Worm (Caenorhabditis elegans) whole organism, mixed stage, embryonic: ENCODE measurements around the gene col-161.
A peak's percentile ranks its signal among the peaks of the same experiment; 100 is the strongest.

ENCODE experiments used
- M03D4.4 ChIP-seq: sonication (generic microtip); optimal IDR thresholded peaks from 2 replicates; lab custom pipeline; 2017; ENCODE audit warnings: mild to moderate bottlenecking, missing genetic modification characterization, missing compliant biosample characterization
- blmp-1 ChIP-seq: fragments of 150-350 bp; optimal IDR thresholded peaks from 2 replicates; lab custom pipeline; 2014; ENCODE audit warnings: missing biosample characterization, missing genetic modification characterization
- ceh-39 ChIP-seq: fragments of 150-350 bp; optimal IDR thresholded peaks from 2 replicates; lab custom pipeline; 2014; ENCODE audit warnings: missing biosample characterization, missing genetic modification characterization
- ceh-43 ChIP-seq: fragments of 200-800 bp; sonication (Bioruptor generic); optimal IDR thresholded peaks from 2 replicates; lab custom pipeline; 2018; ENCODE audit warnings: mild to moderate bottlenecking, missing genetic modification characterization, moderate library complexity, missing compliant biosample characterization
- ceh-83 ChIP-seq: fragments of 200-800 bp; sonication (Bioruptor generic); optimal IDR thresholded peaks from 2 replicates; lab custom pipeline; 2018; ENCODE audit warnings: mild to moderate bottlenecking, missing genetic modification characterization, missing compliant biosample characterization
- drap-1 ChIP-seq: fragments of 200-800 bp; sonication (Bioruptor generic); optimal IDR thresholded peaks from 3 replicates; lab custom pipeline; 2018; ENCODE audit warnings: mild to moderate bottlenecking, missing genetic modification characterization, missing compliant biosample characterization
- elt-1 ChIP-seq: sonication (generic microtip); optimal IDR thresholded peaks from 2 replicates; lab custom pipeline; 2017; ENCODE audit warnings: missing genetic modification characterization, mild to moderate bottlenecking, missing compliant biosample characterization, antibody characterized with exemption, moderate library complexity, borderline replicate concordance; ENCODE audit not compliant: insufficient read depth
- elt-3 ChIP-seq: fragments of 150-350 bp; optimal IDR thresholded peaks from 2 replicates; lab custom pipeline; 2014; ENCODE audit warnings: missing biosample characterization, missing genetic modification characterization
- flh-1 ChIP-seq: fragments of 200-800 bp; sonication (Bioruptor generic); optimal IDR thresholded peaks from 2 replicates; lab custom pipeline; 2018; ENCODE audit warnings: mild to moderate bottlenecking, missing genetic modification characterization, moderate library complexity, missing compliant biosample characterization
- ham-2 ChIP-seq: fragments of 200-800 bp; sonication (Bioruptor generic); optimal IDR thresholded peaks from 2 replicates; lab custom pipeline; 2018; ENCODE audit warnings: mild to moderate bottlenecking, missing genetic modification characterization, missing compliant biosample characterization
- hlh-1 ChIP-seq: fragments of 150-350 bp; optimal IDR thresholded peaks from 2 replicates; lab custom pipeline; 2014; ENCODE audit warnings: missing biosample characterization, missing genetic modification reagents, missing genetic modification characterization
- lin-13 ChIP-seq: fragments of 150-350 bp; optimal IDR thresholded peaks from 2 replicates; lab custom pipeline; 2014; ENCODE audit warnings: missing biosample characterization, missing genetic modification characterization
- lin-32 ChIP-seq: fragments of 200-800 bp; sonication (Bioruptor generic); optimal IDR thresholded peaks from 2 replicates; lab custom pipeline; 2018; ENCODE audit warnings: mild to moderate bottlenecking, missing genetic modification characterization, missing compliant biosample characterization
- lsy-2 ChIP-seq: fragments of 150-350 bp; optimal IDR thresholded peaks from 2 replicates; lab custom pipeline; 2014; ENCODE audit warnings: missing biosample characterization, missing genetic modification characterization
- mab-5 ChIP-seq: fragments of 150-350 bp; optimal IDR thresholded peaks from 2 replicates; lab custom pipeline; 2014; ENCODE audit warnings: missing biosample characterization, missing genetic modification characterization
- mep-1 ChIP-seq: fragments of 150-350 bp; optimal IDR thresholded peaks from 2 replicates; lab custom pipeline; 2017; ENCODE audit warnings: missing biosample characterization, missing genetic modification reagents, missing genetic modification characterization, inconsistent platforms
- mls-2 ChIP-seq: sonication (generic microtip); optimal IDR thresholded peaks from 2 replicates; lab custom pipeline; 2016; ENCODE audit warnings: mild to moderate bottlenecking, missing genetic modification characterization, moderate library complexity, missing compliant biosample characterization
- nhr-2 ChIP-seq: fragments of 150-350 bp; optimal IDR thresholded peaks from 2 replicates; lab custom pipeline; 2014; ENCODE audit warnings: missing biosample characterization, missing genetic modification characterization
- nhr-237 ChIP-seq: fragments of 150-350 bp; optimal IDR thresholded peaks from 2 replicates; lab custom pipeline; 2014; ENCODE audit warnings: missing biosample characterization, missing genetic modification characterization
- nhr-28 ChIP-seq: fragments of 150-350 bp; optimal IDR thresholded peaks from 2 replicates; lab custom pipeline; 2014; ENCODE audit warnings: missing biosample characterization, missing genetic modification characterization
- nhr-76 ChIP-seq: sonication (generic microtip); optimal IDR thresholded peaks from 2 replicates; lab custom pipeline; 2017; ENCODE audit warnings: missing biosample characterization, missing genetic modification characterization
- pha-4 ChIP-seq: fragments of 150-350 bp; optimal IDR thresholded peaks from 2 replicates; lab custom pipeline; 2018; ENCODE audit warnings: missing biosample characterization, missing genetic modification reagents, missing genetic modification characterization
- snpc-4 ChIP-seq: fragments of 150-350 bp; optimal IDR thresholded peaks from 2 replicates; lab custom pipeline; 2014; ENCODE audit warnings: missing biosample characterization, missing genetic modification characterization
- sptf-1 ChIP-seq: sonication (generic microtip); optimal IDR thresholded peaks from 2 replicates; lab custom pipeline; 2017; ENCODE audit warnings: mild to moderate bottlenecking, missing genetic modification characterization, moderate library complexity, missing compliant biosample characterization
- tbx-8 ChIP-seq: fragments of 200-800 bp; sonication (Bioruptor generic); optimal IDR thresholded peaks from 2 replicates; lab custom pipeline; 2018; ENCODE audit warnings: mild to moderate bottlenecking, missing genetic modification characterization, moderate library complexity, missing compliant biosample characterization
- ztf-11 ChIP-seq: fragments of 150-350 bp; optimal IDR thresholded peaks from 2 replicates; lab custom pipeline; 2014; ENCODE audit warnings: missing biosample characterization, missing genetic modification characterization

Gene col-161

DNA sequence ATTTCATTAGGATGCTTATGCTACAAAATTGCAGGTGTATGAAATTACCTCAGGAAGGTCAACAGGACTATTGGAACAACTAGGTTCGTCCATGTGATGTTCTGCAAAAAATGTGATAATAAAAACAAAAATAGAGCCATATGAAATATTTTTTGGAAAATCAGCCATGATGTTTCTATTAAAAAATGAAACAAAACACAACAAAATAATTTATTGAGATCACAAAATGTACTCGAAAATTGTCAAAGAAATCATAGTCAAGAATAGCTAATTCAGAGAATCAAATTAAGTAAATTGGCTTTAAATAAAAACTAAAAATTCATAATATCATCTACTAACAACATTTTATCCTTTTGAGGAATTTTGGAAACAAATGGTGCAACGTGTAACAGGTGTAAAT lies 13.1 kb upstream of the col-161 start, which contains the start of gene nhr-129:
Gene nhr-129, minus strand, starts transcription at position 101 of the 400 bp plus-strand sequence.
- TF ChIP-seq elt-3 (tag; lab: Kevin White, UChicago) (no peak), blmp-1 (tag; lab: Kevin White, UChicago) (no peak), M03D4.4 (no peak)

DNA sequence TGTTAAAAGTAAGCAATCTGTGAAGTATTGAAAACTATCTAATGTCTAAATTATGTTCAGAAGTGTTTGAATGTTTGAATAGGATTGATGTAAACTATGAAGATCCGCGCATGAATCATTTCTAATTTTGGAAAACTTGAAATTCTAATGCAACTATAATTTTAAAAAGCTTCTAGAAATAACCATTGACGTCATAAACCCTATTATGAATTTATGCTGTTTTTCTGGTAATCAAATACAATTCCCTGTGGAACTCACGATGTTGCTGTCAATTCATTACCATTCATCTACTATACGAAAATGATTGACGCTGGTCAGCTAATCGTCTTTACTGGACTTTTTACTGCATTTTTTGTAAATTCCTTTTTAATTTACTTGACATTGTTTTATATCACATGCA lies 9.7 kb upstream of the col-161 start, which contains the start of gene str-37:
Gene str-37, plus strand, starts transcription at position 301 of the 400 bp plus-strand sequence.
- no peak for TF ChIP-seq snpc-4 (tag; lab: Kevin White, UChicago)
- no peak for TF ChIP-seq mep-1
- no peak for TF ChIP-seq mab-5
- TF ChIP-seq, all 35 proteins: peak for 0

DNA sequence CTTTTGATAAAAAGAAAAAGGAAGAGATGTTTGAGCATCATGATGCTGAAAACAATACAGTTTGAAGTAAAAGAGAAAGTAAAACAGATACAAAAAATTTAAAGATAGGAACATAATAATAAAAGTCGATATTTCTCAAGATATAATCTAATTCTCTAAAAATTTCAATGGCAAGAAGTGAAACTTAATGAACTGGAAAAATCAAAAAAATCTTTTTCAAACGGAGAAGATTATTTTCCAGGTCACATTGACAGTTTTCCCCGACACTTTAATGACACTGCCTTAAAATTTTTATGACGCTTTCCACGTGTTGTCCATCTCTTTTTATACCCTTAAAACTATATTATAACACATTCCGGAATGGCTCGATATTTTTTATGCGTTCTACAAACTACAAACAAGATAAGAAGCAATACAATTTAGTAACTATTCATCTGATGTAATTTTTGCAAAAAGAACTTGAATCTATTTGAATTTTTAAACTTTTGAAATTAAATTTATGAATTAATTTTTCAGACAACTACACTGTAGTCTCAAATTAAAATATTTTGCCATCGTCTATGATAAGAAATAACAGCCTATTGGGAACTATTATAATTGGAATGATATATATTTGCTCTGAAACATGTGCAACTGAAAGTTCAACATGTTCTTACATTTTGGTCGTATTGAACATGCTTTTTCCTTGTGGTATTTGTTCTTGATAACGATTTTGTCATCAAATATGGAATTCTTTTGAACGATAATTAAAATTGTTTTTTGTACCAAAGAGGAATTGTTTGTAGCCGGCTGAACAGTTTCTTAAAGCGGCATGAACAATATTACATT lies 7.3 kb upstream of the col-161 start, which contains the start of gene C50B6.7:
Gene C50B6.7, minus strand, starts transcription at position 51 of the 828 bp plus-strand sequence.
- no peak for TF ChIP-seq nhr-76 (tag; lab: Kevin White, UChicago)
- no peak for TF ChIP-seq ham-2 (GFP tag; lab: Kevin White, UChicago)
- no peak for TF ChIP-seq sptf-1 (tag; lab: Kevin White, UChicago)
- no peak for TF ChIP-seq ceh-39 (tag; lab: Kevin White, UChicago)
- TF ChIP-seq mls-2: no peak
- no peak for TF ChIP-seq lsy-2 (tag; lab: Kevin White, UChicago)
- no peak for TF ChIP-seq elt-3 (tag; lab: Kevin White, UChicago)
- TF ChIP-seq lin-32: no peak
- no peak for TF ChIP-seq hlh-1 (tag; lab: Kevin White, UChicago)
- no peak for TF ChIP-seq nhr-237 (tag; lab: Kevin White, UChicago)
- TF ChIP-seq mep-1: no peak
- TF ChIP-seq tbx-8: no peak
- TF ChIP-seq ceh-83 (GFP tag; lab: Kevin White, UChicago): no peak
- TF ChIP-seq nhr-28 (tag; lab: Kevin White, UChicago): no peak
- no peak for TF ChIP-seq drap-1
- no peak for TF ChIP-seq mab-5
- no peak for TF ChIP-seq elt-1 (tag; lab: Kevin White, UChicago)

DNA sequence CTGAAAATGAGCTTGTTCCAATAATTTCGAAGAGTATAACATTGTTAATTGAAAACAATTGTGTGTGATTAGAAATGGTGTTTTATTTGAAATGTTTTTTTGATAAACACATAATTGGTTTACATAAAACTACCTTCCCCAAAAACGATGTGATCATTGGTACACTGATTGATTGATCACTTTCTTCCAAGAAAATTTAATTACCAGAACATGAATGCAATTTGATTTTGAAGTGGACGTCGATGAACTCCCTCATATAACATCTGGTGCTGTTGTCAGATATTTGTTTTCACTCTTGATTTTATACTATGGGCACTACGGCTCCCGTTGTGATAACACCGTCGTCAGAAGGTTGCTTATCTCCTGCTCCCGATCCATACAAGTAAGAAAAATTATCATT lies 2.9 kb upstream of the col-161 start, which contains the start of gene srh-15:
Gene srh-15, plus strand, starts transcription at position 301 of the 400 bp plus-strand sequence.
- TF ChIP-seq tbx-8 (no peak), elt-3 (tag; lab: Kevin White, UChicago) (no peak), pha-4 (tag; lab: Kevin White, UChicago) (no peak), mls-2 (no peak)

DNA sequence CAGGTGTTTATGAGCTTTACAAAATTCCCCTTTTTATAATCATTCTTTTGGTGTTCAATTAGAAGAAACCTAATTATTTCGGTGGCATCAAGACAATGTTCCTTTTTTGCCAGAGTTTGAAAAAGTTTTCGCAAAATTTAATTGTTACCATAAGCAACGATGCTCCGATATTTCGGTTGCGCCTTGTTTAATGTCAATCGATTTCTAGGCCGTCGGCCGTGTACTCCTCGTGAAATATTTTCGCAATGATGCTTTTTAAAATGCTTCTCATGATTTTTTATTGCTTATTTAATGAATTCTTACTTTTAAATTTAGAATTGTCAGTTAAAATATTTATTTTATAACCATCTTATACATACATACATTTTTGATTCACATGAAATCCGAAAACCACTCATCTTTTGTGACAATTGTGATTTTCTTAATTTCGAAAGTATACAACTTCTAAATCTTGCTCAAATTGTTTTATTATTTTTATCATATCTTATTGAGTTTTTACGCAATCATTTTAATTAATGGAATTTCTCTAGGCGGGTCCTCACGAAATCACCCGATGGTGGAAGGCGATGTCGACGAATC lies 4.7 kb downstream of the col-161 start, which contains the start of gene C50B6.3:
Gene C50B6.3, plus strand, starts transcription at position 529 of the 579 bp plus-strand sequence.
- TF ChIP-seq ceh-39 (tag; lab: Kevin White, UChicago) (peak; percentile 31), elt-3 (tag; lab: Kevin White, UChicago) (no peak), pha-4 (tag; lab: Kevin White, UChicago) (peak; percentile 17), mep-1 (peak; percentile 57), tbx-8 (no peak), lin-13 (tag; lab: Kevin White, UChicago) (peak; percentile 25), lsy-2 (tag; lab: Kevin White, UChicago) (peak; percentile 62), nhr-76 (tag; lab: Kevin White, UChicago) (no peak)

DNA sequence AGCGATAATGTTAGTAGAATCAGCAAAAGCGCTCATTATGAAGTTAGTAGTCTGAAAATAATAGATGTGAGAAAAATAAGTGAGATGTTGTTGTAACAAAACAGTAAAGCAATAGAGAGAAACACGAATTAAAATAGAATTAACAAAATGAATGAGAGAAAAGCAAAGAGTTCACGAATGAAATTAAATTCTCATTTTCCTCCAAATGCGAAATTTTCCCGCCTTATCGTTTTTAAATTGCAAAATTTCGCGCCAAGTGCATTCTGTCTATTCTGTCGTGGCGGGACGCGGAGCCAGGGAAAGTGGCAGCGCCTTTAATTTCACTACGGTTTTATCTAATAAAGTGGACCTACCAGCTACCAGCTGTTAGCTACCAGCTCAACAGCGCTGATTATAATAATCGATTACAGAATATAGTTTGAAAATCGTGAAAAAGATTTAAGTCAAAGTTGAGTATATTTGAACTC lies 5.6 kb downstream of the col-161 start, which contains the start of gene nasp-2:
Gene nasp-2, minus strand, starts transcription at position 51 of the 467 bp plus-strand sequence.
- TF ChIP-seq mls-2: no peak
- TF ChIP-seq snpc-4 (tag; lab: Kevin White, UChicago): no peak
- TF ChIP-seq nhr-76 (tag; lab: Kevin White, UChicago): no peak
- no peak for TF ChIP-seq nhr-2
- no peak for TF ChIP-seq ztf-11 (tag; lab: Kevin White, UChicago)
- TF ChIP-seq lin-32: no peak
- TF ChIP-seq ham-2 (GFP tag; lab: Kevin White, UChicago): no peak
- TF ChIP-seq drap-1: no peak

DNA sequence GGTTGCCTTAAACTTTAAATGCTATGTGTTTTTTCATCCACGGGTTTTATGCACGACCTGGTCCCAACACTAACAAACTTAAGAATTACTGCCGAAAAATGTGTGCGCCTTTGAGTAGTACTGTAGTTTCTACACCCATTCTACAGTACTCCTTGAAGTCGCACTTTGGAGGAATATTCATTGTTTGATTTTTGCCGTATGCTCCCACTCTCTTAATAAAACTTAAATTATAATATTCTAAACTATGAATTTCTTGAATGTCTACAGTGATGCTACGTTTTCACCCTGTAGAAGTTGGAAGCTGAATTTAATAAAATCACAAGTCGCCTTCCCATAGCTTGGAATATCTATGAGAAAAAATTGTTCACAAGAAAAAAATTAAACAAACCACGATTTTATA lies 8.0 kb downstream of the col-161 start:
- no peak for TF ChIP-seq flh-1 (GFP tag; lab: Kevin White, UChicago)
- TF ChIP-seq elt-3 (tag; lab: Kevin White, UChicago): no peak
- TF ChIP-seq nhr-237 (tag; lab: Kevin White, UChicago): no peak
- TF ChIP-seq ham-2 (GFP tag; lab: Kevin White, UChicago): no peak
- TF ChIP-seq ceh-43 (GFP tag; lab: Kevin White, UChicago): no peak
- TF ChIP-seq tbx-8: no peak
- no peak for TF ChIP-seq mab-5
- TF ChIP-seq lin-32: no peak
